Fruit fly (Drosophila melanogaster) whole organism, prepupa: ENCODE results near the gene SMSr.

Experiments
- CG6276 ChIP-seq: fragments of 200-800 bp; sonication (Bioruptor generic); optimal IDR thresholded peaks from 2 replicates; lab custom pipeline; 2017; ENCODE audit warnings: missing biosample characterization, mild to moderate bottlenecking, missing genetic modification characterization
- CG6854 ChIP-seq: fragments of 200-800 bp; sonication (Bioruptor generic); optimal IDR thresholded peaks from 2 replicates; lab custom pipeline; 2017; ENCODE audit warnings: missing biosample characterization, mild to moderate bottlenecking, missing genetic modification characterization
- acj6 ChIP-seq: fragments of 200-800 bp; sonication (Bioruptor generic); optimal IDR thresholded peaks from 3 replicates; lab custom pipeline; 2016; ENCODE audit warnings: missing biosample characterization, missing genetic modification characterization
- fkh ChIP-seq: fragments of 200-800 bp; sonication (Bioruptor generic); optimal IDR thresholded peaks from 3 replicates; lab custom pipeline; 2017; ENCODE audit warnings: missing biosample characterization, mild to moderate bottlenecking, missing genetic modification characterization, moderate library complexity
- topi ChIP-seq: fragments of 200-800 bp; sonication (Bioruptor generic); optimal IDR thresholded peaks from 3 replicates; lab custom pipeline; 2016; ENCODE audit warnings: missing biosample characterization, missing genetic modification characterization

dm6 chr3L:7401972-7402371 lies 20.7 kb upstream of the SMSr start:
- TF ChIP-seq acj6 (GFP tag; lab: Kevin White, UChicago) (no peak), CG6276 (no peak), CG6854 (GFP tag; lab: Kevin White, UChicago) (no peak), topi (GFP tag; lab: Kevin White, UChicago) (no peak), fkh (GFP tag; lab: Kevin White, UChicago) (no peak)
